Worm (Caenorhabditis elegans) whole organism, L3 larva: ENCODE data around the gene unc-62.

Experiments used
- R02D3.7 ChIP-seq: fragments of 150-350 bp; optimal IDR thresholded peaks from 2 replicates; lab custom pipeline; 2014; ENCODE audit warnings: missing biosample characterization, missing genetic modification characterization
- ZK546.5 ChIP-seq: sonication (generic microtip); optimal IDR thresholded peaks from 2 replicates; lab custom pipeline; 2017; ENCODE audit warnings: missing biosample characterization, missing genetic modification characterization
- ama-1 ChIP-seq: fragments of 150-350 bp; optimal IDR thresholded peaks from 2 replicates; lab custom pipeline; 2018
- ceh-82 ChIP-seq: fragments of 150-350 bp; optimal IDR thresholded peaks from 2 replicates; lab custom pipeline; 2014; ENCODE audit warnings: missing biosample characterization, missing genetic modification characterization
- ceh-9 ChIP-seq: sonication (generic microtip); optimal IDR thresholded peaks from 2 replicates; lab custom pipeline; 2018; ENCODE audit warnings: missing biosample characterization, missing genetic modification characterization
- daf-12 ChIP-seq: fragments of 150-350 bp; optimal IDR thresholded peaks from 2 replicates; lab custom pipeline; 2014; ENCODE audit warnings: missing biosample characterization, missing genetic modification reagents, missing genetic modification characterization
- egl-27 ChIP-seq: sonication (generic microtip); optimal IDR thresholded peaks from 4 replicates; lab custom pipeline; 2017; ENCODE audit warnings: missing biosample characterization, missing genetic modification reagents, missing genetic modification characterization
- egl-5 ChIP-seq: fragments of 150-350 bp; optimal IDR thresholded peaks from 2 replicates; lab custom pipeline; 2017; ENCODE audit warnings: missing biosample characterization, missing genetic modification reagents, missing genetic modification characterization, inconsistent platforms
- elt-1 ChIP-seq: fragments of 150-350 bp; optimal IDR thresholded peaks from 2 replicates; lab custom pipeline; 2014; ENCODE audit warnings: missing biosample characterization, missing genetic modification characterization
- elt-2 ChIP-seq: sonication (generic microtip); optimal IDR thresholded peaks from 2 replicates; lab custom pipeline; 2016; ENCODE audit warnings: missing genetic modification reagents, mild to moderate bottlenecking, missing genetic modification characterization, missing compliant biosample characterization
- elt-3 ChIP-seq, 3 experiments: fragments of 150-350 bp in 1 of 3; sonication (generic microtip) in 2 of 3; optimal IDR thresholded peaks; 2 replicates in 2 of 3; 4 replicates in 1 of 3; lab custom pipeline; 2014 to 2017; ENCODE audit warnings: missing biosample characterization in 3 of 3, missing genetic modification characterization in 3 of 3
- eor-1 ChIP-seq, 2 experiments: fragments of 150-350 bp; optimal IDR thresholded peaks; 2 replicates each; lab custom pipeline; 2014 to 2018; ENCODE audit warnings: missing biosample characterization in 2 of 2, missing genetic modification characterization in 2 of 2
- fkh-10 ChIP-seq: sonication (generic microtip); optimal IDR thresholded peaks from 2 replicates; lab custom pipeline; 2017; ENCODE audit warnings: missing biosample characterization, missing genetic modification reagents, missing genetic modification characterization
- fkh-2 ChIP-seq: fragments of 150-350 bp; optimal IDR thresholded peaks from 2 replicates; lab custom pipeline; 2014; ENCODE audit warnings: missing biosample characterization, missing genetic modification reagents, missing genetic modification characterization
- fos-1 ChIP-seq: fragments of 150-350 bp; optimal IDR thresholded peaks from 2 replicates; lab custom pipeline; 2014; ENCODE audit warnings: missing biosample characterization, missing genetic modification characterization
- hmg-11 ChIP-seq: sonication (generic microtip); optimal IDR thresholded peaks from 2 replicates; lab custom pipeline; 2016; ENCODE audit warnings: missing genetic modification characterization, missing compliant biosample characterization
- lin-15B ChIP-seq: fragments of 150-350 bp; optimal IDR thresholded peaks from 2 replicates; lab custom pipeline; 2014; ENCODE audit warnings: missing biosample characterization, missing genetic modification characterization
- lin-39 ChIP-seq: fragments of 150-350 bp; optimal IDR thresholded peaks from 2 replicates; lab custom pipeline; 2018; ENCODE audit warnings: missing biosample characterization, missing genetic modification reagents, missing genetic modification characterization
- lsy-12 ChIP-seq: sonication (generic microtip); optimal IDR thresholded peaks from 2 replicates; lab custom pipeline; 2016; ENCODE audit warnings: mild to moderate bottlenecking, missing genetic modification characterization, missing compliant biosample characterization
- mdl-1 ChIP-seq: fragments of 150-350 bp; optimal IDR thresholded peaks from 2 replicates; lab custom pipeline; 2014; ENCODE audit warnings: missing biosample characterization, missing genetic modification characterization
- nfya-1 ChIP-seq: sonication (generic microtip); optimal IDR thresholded peaks from 2 replicates; lab custom pipeline; 2017; ENCODE audit warnings: missing genetic modification characterization, mild to moderate bottlenecking, missing compliant biosample characterization, antibody characterized with exemption, moderate library complexity; ENCODE audit not compliant: insufficient read depth
- nhr-11 ChIP-seq: fragments of 150-350 bp; optimal IDR thresholded peaks from 2 replicates; lab custom pipeline; 2014; ENCODE audit warnings: missing biosample characterization, missing genetic modification characterization
- nhr-12 ChIP-seq: fragments of 150-350 bp; optimal IDR thresholded peaks from 2 replicates; lab custom pipeline; 2014; ENCODE audit warnings: missing biosample characterization, missing genetic modification characterization
- nhr-23 ChIP-seq: fragments of 150-350 bp; optimal IDR thresholded peaks from 2 replicates; lab custom pipeline; 2014; ENCODE audit warnings: missing biosample characterization, missing genetic modification reagents, missing genetic modification characterization
- nhr-237 ChIP-seq: fragments of 150-350 bp; optimal IDR thresholded peaks from 2 replicates; lab custom pipeline; 2014; ENCODE audit warnings: missing biosample characterization, missing genetic modification characterization
- nhr-25 ChIP-seq: sonication (generic microtip); optimal IDR thresholded peaks from 2 replicates; lab custom pipeline; 2017; ENCODE audit warnings: missing biosample characterization, missing genetic modification characterization
- nhr-43 ChIP-seq: sonication (generic microtip); optimal IDR thresholded peaks from 2 replicates; lab custom pipeline; 2016; ENCODE audit warnings: mild to moderate bottlenecking, missing genetic modification characterization, missing compliant biosample characterization; ENCODE audit not compliant: poor library complexity, severe bottlenecking
- nhr-67 ChIP-seq: fragments of 150-350 bp; optimal IDR thresholded peaks from 2 replicates; lab custom pipeline; 2014; ENCODE audit warnings: missing biosample characterization, missing genetic modification characterization
- nhr-76 ChIP-seq: fragments of 150-350 bp; sonication (generic microtip); optimal IDR thresholded peaks from 5 replicates; lab custom pipeline; 2014; ENCODE audit warnings: missing biosample characterization, missing genetic modification characterization
- pha-4 ChIP-seq: fragments of 150-350 bp; optimal IDR thresholded peaks from 2 replicates; lab custom pipeline; 2014; ENCODE audit warnings: missing biosample characterization, missing genetic modification reagents, missing genetic modification characterization
- pqm-1 ChIP-seq: fragments of 150-350 bp; optimal IDR thresholded peaks from 2 replicates; lab custom pipeline; 2017; ENCODE audit warnings: missing biosample characterization, missing genetic modification characterization, inconsistent platforms
- sea-2 ChIP-seq: fragments of 150-350 bp; sonication (generic microtip); optimal IDR thresholded peaks from 4 replicates; lab custom pipeline; 2014; ENCODE audit warnings: missing biosample characterization, missing genetic modification reagents, missing genetic modification characterization
- skn-1 ChIP-seq: fragments of 150-350 bp; optimal IDR thresholded peaks from 2 replicates; lab custom pipeline; 2014; ENCODE audit warnings: missing biosample characterization, missing genetic modification characterization
- snpc-4 ChIP-seq: fragments of 150-350 bp; optimal IDR thresholded peaks from 2 replicates; lab custom pipeline; 2014; ENCODE audit warnings: missing biosample characterization, missing genetic modification characterization
- tbx-2 ChIP-seq: sonication (generic microtip); optimal IDR thresholded peaks from 2 replicates; lab custom pipeline; 2016; ENCODE audit warnings: mild to moderate bottlenecking, missing genetic modification characterization, missing compliant biosample characterization
- unc-39 ChIP-seq: sonication (generic microtip); optimal IDR thresholded peaks from 4 replicates; lab custom pipeline; 2017; ENCODE audit warnings: missing biosample characterization, missing genetic modification characterization
- unc-62 ChIP-seq: fragments of 150-350 bp; sonication (generic microtip); optimal IDR thresholded peaks from 4 replicates; lab custom pipeline; 2014; ENCODE audit warnings: missing biosample characterization, missing genetic modification reagents, missing genetic modification characterization
- zag-1 ChIP-seq: fragments of 150-350 bp; optimal IDR thresholded peaks from 2 replicates; lab custom pipeline; 2014; ENCODE audit warnings: missing biosample characterization, missing genetic modification characterization
- ztf-11 ChIP-seq: fragments of 150-350 bp; optimal IDR thresholded peaks from 2 replicates; lab custom pipeline; 2014; ENCODE audit warnings: missing biosample characterization, missing genetic modification characterization
- ztf-4 ChIP-seq: fragments of 150-350 bp; optimal IDR thresholded peaks from 2 replicates; lab custom pipeline; 2014; ENCODE audit warnings: missing biosample characterization, missing genetic modification characterization

unc-62 gene

DNA sequence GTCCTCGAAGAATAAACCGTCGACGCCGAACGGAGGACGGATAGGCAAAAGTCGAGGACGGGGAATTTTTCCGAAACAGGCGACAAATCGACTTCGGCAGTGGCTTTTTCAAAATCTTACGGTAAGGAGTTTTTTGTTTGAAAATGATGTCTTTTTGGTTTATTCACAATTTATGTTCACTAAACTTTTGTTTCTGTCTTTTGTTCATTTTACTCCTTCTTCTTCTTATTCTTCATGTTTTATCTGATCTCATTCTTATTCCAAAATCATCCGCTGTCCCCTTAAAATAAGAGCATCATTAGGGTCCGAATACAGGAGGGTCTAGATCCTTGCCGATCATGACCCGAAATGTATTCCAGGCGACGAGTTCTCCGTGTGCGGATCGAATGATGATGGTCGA lies 7.7 kb downstream of the unc-62 start:
- TF ChIP-seq egl-5 (tag; lab: Kevin White, UChicago) (no peak), unc-62 (GFP tag; lab: Kevin White, UChicago) (peak; percentile 35)

- TF ChIP-seq nhr-25 (tag; lab: Kevin White, UChicago) (peak; percentile 61), snpc-4 (no peak), elt-1 (tag; lab: Kevin White, UChicago) (peak; percentile 76), egl-27 (no peak), lin-39 (no peak), nhr-43 (tag; lab: Kevin White, UChicago) (no peak), eor-1 (tag; optimal IDR thresholded peaks at IDR 0.05; lab: Kevin White, UChicago) (no peak), unc-62 (GFP tag; lab: Kevin White, UChicago) (no peak), fos-1 (no peak)
- TF ChIP-seq, all 47 proteins: peak for 2
Measured at ce11 chrV:4505408-4506270, 8.4 kb downstream of the unc-62 start.

DNA sequence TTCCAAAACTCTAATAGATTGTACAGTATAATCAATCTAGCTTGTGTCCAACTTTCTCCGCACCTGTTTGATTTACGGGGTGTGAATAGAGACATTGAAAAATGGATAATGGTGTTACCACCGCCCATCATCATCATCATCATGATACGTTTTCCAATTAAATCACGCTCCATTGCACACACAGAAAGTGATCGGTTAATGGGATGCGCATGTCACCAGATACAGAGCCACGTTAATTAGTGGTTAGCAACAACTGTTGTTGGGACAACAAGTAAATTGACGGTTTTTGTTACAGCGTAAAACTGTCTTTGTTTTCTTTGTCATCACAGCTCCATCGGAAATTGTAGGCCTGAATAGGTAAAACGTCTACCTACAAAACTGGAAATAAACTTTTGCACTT lies 9.4 kb downstream of the unc-62 start:
- TF ChIP-seq nhr-76 (tag; lab: Kevin White, UChicago), result no peak
- TF ChIP-seq unc-62 (GFP tag; lab: Kevin White, UChicago), result peak; percentile 2
- TF ChIP-seq, all 47 proteins: peak for 1

ce11 chrV:4507129-4507528 lies 9.9 kb downstream of the unc-62 start:
- TF ChIP-seq unc-62 (GFP tag; lab: Kevin White, UChicago) (peak; percentile 94), ZK546.5 (no peak), elt-1 (tag; lab: Kevin White, UChicago) (peak; percentile 40)

- TF ChIP-seq nhr-237 (tag; lab: Kevin White, UChicago) (no peak), ama-1 (no peak), mdl-1 (tag; lab: Kevin White, UChicago) (no peak), nfya-1 (tag; lab: Kevin White, UChicago) (peak; percentile 96), zag-1 (tag; lab: Kevin White, UChicago) (no peak), fkh-2 (no peak), nhr-43 (tag; lab: Kevin White, UChicago) (no peak), elt-1 (tag; lab: Kevin White, UChicago) (peak; percentile 92), fos-1 (no peak), ztf-4 (tag; lab: Kevin White, UChicago) (peak; percentile 10), egl-27 (no peak), ceh-9 (no peak), ceh-82 (tag; lab: Kevin White, UChicago) (no peak), lin-15B (tag; lab: Kevin White, UChicago) (peak; percentile 23), egl-5 (tag; lab: Kevin White, UChicago) (peak; percentile 75), nhr-67 (tag; lab: Kevin White, UChicago) (no peak), nhr-12 (no peak), unc-39 (tag; lab: Kevin White, UChicago) (no peak), elt-3 (tag; optimal IDR thresholded peaks at IDR 0.05; lab: Kevin White, UChicago) (peak in 1 of 3 experiments; percentile 62), ZK546.5 (no peak), hmg-11 (peak; percentile 61), ztf-11 (no peak), nhr-25 (tag; lab: Kevin White, UChicago) (peak; percentile 93), eor-1 (tag; optimal IDR thresholded peaks at IDR 0.05; lab: Kevin White, UChicago) (no peak), nhr-11 (tag; lab: Kevin White, UChicago) (peak; percentile 74), unc-62 (GFP tag; lab: Kevin White, UChicago) (peak; percentile 98), elt-2 (tag; lab: Kevin White, UChicago) (no peak), snpc-4 (peak; percentile 11), sea-2 (GFP tag; lab: Kevin White, UChicago) (no peak), fkh-10 (no peak), nhr-76 (tag; lab: Kevin White, UChicago) (no peak), lin-39 (peak; percentile 98), lsy-12 (tag; lab: Kevin White, UChicago) (peak; percentile 32), R02D3.7 (tag; lab: Kevin White, UChicago) (peak; percentile 41), nhr-23 (tag; lab: Kevin White, UChicago) (peak; percentile 72), tbx-2 (tag; lab: Kevin White, UChicago) (peak; percentile 54), pha-4 (tag; lab: Kevin White, UChicago) (no peak), skn-1 (no peak), daf-12 (tag; lab: Kevin White, UChicago) (no peak), pqm-1 (tag; lab: Kevin White, UChicago) (no peak)
Measured at ce11 chrV:4507836-4508462, 10.7 kb downstream of the unc-62 start.
